Fruit fly (Drosophila melanogaster) whole organism, embryonic: ENCODE results near the gene ClC-a.

ENCODE experiments used
- Aef1 ChIP-seq: fragments of 200-800 bp; sonication (Bioruptor generic); IDR thresholded peaks from 3 replicates; pipeline ENCODE4 v1.3.6; 2022; ENCODE audit warnings: missing biosample characterization, missing genetic modification characterization
- B-H1 ChIP-seq: fragments of 200-800 bp; sonication (Bioruptor generic); IDR thresholded peaks from 3 replicates; pipeline ENCODE4 v1.3.6; 2022; ENCODE audit warnings: missing biosample characterization, missing genetic modification characterization
- BtbVII ChIP-seq: fragments of 200-800 bp; sonication (Bioruptor generic); optimal IDR thresholded peaks from 3 replicates; lab custom pipeline; 2017; ENCODE audit warnings: missing biosample characterization, mild to moderate bottlenecking, missing genetic modification characterization
- CG10366 ChIP-seq: fragments of 200-800 bp; sonication (Bioruptor generic); IDR thresholded peaks from 2 replicates; pipeline ENCODE4 v1.3.6; 2022; ENCODE audit warnings: missing biosample characterization, missing genetic modification characterization
- CG11504 ChIP-seq: fragments of 200-800 bp; sonication (Bioruptor generic); optimal IDR thresholded peaks from 3 replicates; lab custom pipeline; 2019; ENCODE audit warnings: missing biosample characterization, mild to moderate bottlenecking, missing genetic modification characterization, moderate library complexity
- CG12104 ChIP-seq: fragments of 200-800 bp; sonication (Bioruptor generic); optimal IDR thresholded peaks from 3 replicates; lab custom pipeline; 2016; ENCODE audit warnings: missing biosample characterization, missing genetic modification characterization
- CG12299 ChIP-seq: fragments of 200-800 bp; sonication (Bioruptor generic); optimal IDR thresholded peaks from 2 replicates; lab custom pipeline; 2018; ENCODE audit warnings: missing biosample characterization, mild to moderate bottlenecking, missing genetic modification characterization
- CG13123 ChIP-seq: fragments of 200-800 bp; sonication (Bioruptor generic); optimal IDR thresholded peaks from 2 replicates; lab custom pipeline; 2016; ENCODE audit warnings: missing biosample characterization, missing genetic modification characterization
- CG13287 ChIP-seq: fragments of 200-800 bp; sonication (Bioruptor generic); IDR thresholded peaks from 2 replicates; pipeline ENCODE4 v1.3.6; 2022; ENCODE audit warnings: missing biosample characterization, missing genetic modification characterization; ENCODE audit not compliant: partially characterized antibody
- CG13624 ChIP-seq: fragments of 200-800 bp; sonication (Bioruptor generic); optimal IDR thresholded peaks from 2 replicates; lab custom pipeline; 2016; ENCODE audit warnings: missing biosample characterization, missing genetic modification characterization
- CG14050 ChIP-seq: fragments of 200-800 bp; sonication (Bioruptor generic); IDR thresholded peaks from 3 replicates; pipeline ENCODE4 v1.3.6; 2022; ENCODE audit warnings: missing biosample characterization, missing genetic modification characterization
- CG15479 ChIP-seq: fragments of 200-800 bp; sonication (Bioruptor generic); optimal IDR thresholded peaks from 3 replicates; lab custom pipeline; 2019; ENCODE audit warnings: missing biosample characterization, mild to moderate bottlenecking, missing genetic modification characterization, moderate library complexity
- CG17186 ChIP-seq: fragments of 200-800 bp; sonication (Bioruptor generic); optimal IDR thresholded peaks from 3 replicates; lab custom pipeline; 2017; ENCODE audit warnings: missing biosample characterization, missing genetic modification reagents, missing genetic modification characterization
- CG17359 ChIP-seq: fragments of 200-800 bp; sonication (Bioruptor generic); optimal IDR thresholded peaks from 3 replicates; lab custom pipeline; 2018; ENCODE audit warnings: missing biosample characterization, mild to moderate bottlenecking, missing genetic modification characterization, moderate library complexity
- CG17385 ChIP-seq: fragments of 200-800 bp; sonication (Bioruptor generic); optimal IDR thresholded peaks from 3 replicates; lab custom pipeline; 2018; ENCODE audit warnings: missing biosample characterization, mild to moderate bottlenecking, missing genetic modification characterization
- CG17912 ChIP-seq: fragments of 200-800 bp; sonication (Bioruptor generic); optimal IDR thresholded peaks from 2 replicates; lab custom pipeline; 2018; ENCODE audit warnings: missing biosample characterization, mild to moderate bottlenecking, missing genetic modification characterization
- CG18764 ChIP-seq: fragments of 200-800 bp; sonication (Bioruptor generic); optimal IDR thresholded peaks from 3 replicates; lab custom pipeline; 2016; ENCODE audit warnings: missing biosample characterization, missing genetic modification characterization
- CG3838 ChIP-seq: fragments of 200-800 bp; sonication (Bioruptor generic); optimal IDR thresholded peaks from 3 replicates; lab custom pipeline; 2016; ENCODE audit warnings: missing biosample characterization, missing genetic modification characterization
- CG4360 ChIP-seq: fragments of 200-800 bp; sonication (Bioruptor generic); IDR thresholded peaks from 2 replicates; pipeline ENCODE4 v1.3.6; 2022; ENCODE audit warnings: missing biosample characterization, missing genetic modification characterization
- CG6683 ChIP-seq: fragments of 200-800 bp; sonication (Bioruptor generic); optimal IDR thresholded peaks from 2 replicates; lab custom pipeline; 2017; ENCODE audit warnings: missing biosample characterization, mild to moderate bottlenecking, missing genetic modification characterization, missing genetic modification reagents
- CG6689 ChIP-seq: fragments of 200-800 bp; sonication (Bioruptor generic); IDR thresholded peaks from 2 replicates; pipeline ENCODE4 v1.3.6; 2022; ENCODE audit warnings: missing biosample characterization, missing genetic modification characterization
- CG7556 ChIP-seq: fragments of 200-800 bp; sonication (Bioruptor generic); optimal IDR thresholded peaks from 2 replicates; lab custom pipeline; 2017; ENCODE audit warnings: missing biosample characterization, mild to moderate bottlenecking, missing genetic modification characterization
- CG7745 ChIP-seq: fragments of 200-800 bp; sonication (Bioruptor generic); optimal IDR thresholded peaks from 2 replicates; lab custom pipeline; 2018; ENCODE audit warnings: missing biosample characterization, mild to moderate bottlenecking, missing genetic modification characterization, moderate library complexity
- CG8290 ChIP-seq, 3 experiments: fragments of 200-800 bp; sonication (Bioruptor generic); optimal IDR thresholded peaks; 2 replicates each; lab custom pipeline; 2016 to 2019; ENCODE audit warnings: missing biosample characterization in 3 of 3, missing genetic modification characterization in 3 of 3, mild to moderate bottlenecking in 2 of 3, moderate library complexity in 1 of 3
- CrebB ChIP-seq: fragments of 200-800 bp; sonication (Bioruptor generic); optimal IDR thresholded peaks from 3 replicates; lab custom pipeline; 2018; ENCODE audit warnings: missing biosample characterization, mild to moderate bottlenecking, missing genetic modification characterization
- HLHmδ ChIP-seq: fragments of 200-800 bp; sonication (Bioruptor generic); optimal IDR thresholded peaks from 2 replicates; lab custom pipeline; 2018; ENCODE audit warnings: missing biosample characterization, mild to moderate bottlenecking, missing genetic modification characterization, moderate library complexity
- Max ChIP-seq: fragments of 200-800 bp; sonication (Bioruptor generic); optimal IDR thresholded peaks from 2 replicates; lab custom pipeline; 2016; ENCODE audit warnings: missing biosample characterization, mild to moderate bottlenecking, missing genetic modification characterization
- Med ChIP-seq: fragments of 200-800 bp; sonication (Bioruptor generic); peaks from one replicate; lab custom pipeline; 2016; ENCODE audit warnings: missing biosample characterization, missing genetic modification characterization, mild to moderate bottlenecking, inconsistent platforms, moderate library complexity
- Nf-YC ChIP-seq: fragments of 200-800 bp; optimal IDR thresholded peaks from 3 replicates; lab custom pipeline; 2019; ENCODE audit warnings: missing biosample characterization, mild to moderate bottlenecking, missing genetic modification characterization, moderate library complexity
- NfI ChIP-seq: fragments of 200-800 bp; sonication (Bioruptor generic); optimal IDR thresholded peaks from 3 replicates; lab custom pipeline; 2018; ENCODE audit warnings: missing biosample characterization, mild to moderate bottlenecking, missing genetic modification characterization, moderate library complexity
- Oaz ChIP-seq: fragments of 200-800 bp; sonication (Bioruptor generic); IDR thresholded peaks from 2 replicates; pipeline ENCODE4 v1.3.6; 2022; ENCODE audit warnings: missing biosample characterization, missing genetic modification characterization
- Oli ChIP-seq: fragments of 200-800 bp; sonication (Bioruptor generic); optimal IDR thresholded peaks from 2 replicates; lab custom pipeline; 2018; ENCODE audit warnings: missing biosample characterization, mild to moderate bottlenecking, missing genetic modification characterization, moderate library complexity
- Pdp1 ChIP-seq, 2 experiments: fragments of 200-800 bp; sonication (Bioruptor generic); optimal IDR thresholded peaks; 3 replicates each; lab custom pipeline; 2016; ENCODE audit warnings: missing biosample characterization in 2 of 2, missing genetic modification characterization in 2 of 2, mild to moderate bottlenecking in 1 of 2, moderate library complexity in 1 of 2
- Rfx ChIP-seq: fragments of 200-800 bp; sonication (Bioruptor generic); IDR thresholded peaks from 2 replicates; pipeline ENCODE4 v1.3.6; 2022; ENCODE audit warnings: missing biosample characterization, missing genetic modification characterization
- Tbp ChIP-seq: fragments of >200 bp; optimal IDR thresholded peaks from 2 replicates; lab custom pipeline; 2018; ENCODE audit warnings: missing biosample characterization, missing genetic modification characterization
- Trl ChIP-seq, 3 experiments: fragments of >200 bp in 2 of 3; fragments of 200-800 bp in 1 of 3; sonication (Bioruptor generic) in 1 of 3; optimal IDR thresholded peaks; 2 replicates in 1 of 3; 3 replicates in 2 of 3; lab custom pipeline; 2016 to 2017; ENCODE audit warnings: missing biosample characterization in 1 of 3, missing genetic modification characterization in 1 of 3
- al ChIP-seq: fragments of 200-800 bp; sonication (Bioruptor generic); IDR thresholded peaks from 2 replicates; pipeline ENCODE4 v1.3.6; 2022; ENCODE audit warnings: missing biosample characterization, missing genetic modification characterization
- amos ChIP-seq: fragments of 200-800 bp; sonication (Bioruptor generic); IDR thresholded peaks from 2 replicates; pipeline ENCODE4 v1.3.6; 2022; ENCODE audit warnings: missing biosample characterization, missing genetic modification characterization; ENCODE audit not compliant: partially characterized antibody
- cg ChIP-seq: fragments of 200-800 bp; sonication (Bioruptor generic); optimal IDR thresholded peaks from 3 replicates; lab custom pipeline; 2019; ENCODE audit warnings: missing biosample characterization, mild to moderate bottlenecking, missing genetic modification characterization, moderate library complexity
- cwo ChIP-seq: fragments of 200-800 bp; sonication (Bioruptor generic); optimal IDR thresholded peaks from 3 replicates; lab custom pipeline; 2017; ENCODE audit warnings: missing biosample characterization, missing genetic modification characterization, mild to moderate bottlenecking, moderate library complexity, missing genetic modification reagents
- da ChIP-seq: fragments of 200-800 bp; sonication (Bioruptor generic); optimal IDR thresholded peaks from 2 replicates; lab custom pipeline; 2016; ENCODE audit warnings: missing biosample characterization, missing genetic modification characterization
- dan ChIP-seq: fragments of 200-800 bp; sonication (Bioruptor generic); IDR thresholded peaks from 2 replicates; pipeline ENCODE4 v1.3.6; 2022; ENCODE audit warnings: missing biosample characterization, missing genetic modification characterization
- dm ChIP-seq: fragments of 200-800 bp; sonication (Bioruptor generic); optimal IDR thresholded peaks from 3 replicates; lab custom pipeline; 2016; ENCODE audit warnings: missing biosample characterization, missing genetic modification characterization
- dysf ChIP-seq: fragments of 200-800 bp; sonication (Bioruptor generic); IDR thresholded peaks from 3 replicates; pipeline ENCODE4 v1.3.6; 2022; ENCODE audit warnings: missing biosample characterization, missing genetic modification characterization
- hth ChIP-seq: fragments of >200 bp; optimal IDR thresholded peaks from 2 replicates; lab custom pipeline; 2017; ENCODE audit warnings: inconsistent platforms
- pb ChIP-seq: fragments of 200-800 bp; sonication (Bioruptor generic); optimal IDR thresholded peaks from 3 replicates; lab custom pipeline; 2016; ENCODE audit warnings: missing biosample characterization, missing genetic modification characterization
- tll ChIP-seq, 2 experiments: fragments of 200-800 bp in 1 of 2; fragments of >200 bp in 1 of 2; sonication (Bioruptor generic) in 1 of 2; optimal IDR thresholded peaks; 2 replicates each; lab custom pipeline; 2017 to 2019; ENCODE audit warnings: missing biosample characterization in 2 of 2, missing genetic modification characterization in 2 of 2, mild to moderate bottlenecking in 1 of 2, moderate library complexity in 1 of 2
- tna ChIP-seq: fragments of 200-800 bp; sonication (Bioruptor generic); IDR thresholded peaks from 2 replicates; pipeline ENCODE4 v1.3.6; 2022; ENCODE audit warnings: missing biosample characterization, missing genetic modification characterization; ENCODE audit not compliant: partially characterized antibody

Gene ClC-a

DNA sequence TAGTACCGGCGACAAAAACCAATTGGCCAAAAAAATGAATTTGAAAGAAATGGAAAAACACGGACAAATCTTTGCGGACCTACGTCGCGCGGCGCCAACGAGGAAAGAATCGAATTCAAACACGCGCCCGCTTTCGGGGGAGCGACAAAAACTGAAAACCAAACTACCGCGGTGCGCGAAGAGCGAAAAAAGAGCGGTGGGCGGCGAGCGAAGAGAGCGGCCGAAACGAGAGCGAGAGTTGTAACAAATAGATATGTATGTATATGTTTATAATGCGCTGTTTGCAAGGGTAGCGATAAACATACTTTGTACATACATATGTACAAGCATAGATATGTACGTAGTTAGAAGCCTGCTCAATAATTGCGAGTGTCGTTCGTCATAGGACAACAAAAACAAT lies 53.0 kb downstream of the ClC-a start (continued):
- no peak for TF ChIP-seq dan (GFP tag; lab: Robert Waterston, UW)
- TF ChIP-seq CG17186, result no peak

- TF ChIP-seq CG3838 (GFP tag; lab: Kevin White, UChicago), result peak; percentile 14
- TF ChIP-seq tll (GFP tag; optimal IDR thresholded peaks at IDR 0.05; lab: Kevin White, UChicago), result peak in 1 of 2 experiments; percentile 7
- TF ChIP-seq CG6689 (GFP tag; lab: Robert Waterston, UW), result no peak
- no peak for TF ChIP-seq CG14050 (GFP tag; lab: Robert Waterston, UW)
- no peak for TF ChIP-seq Rfx (GFP tag; lab: Robert Waterston, UW)
- TF ChIP-seq CG13123 (GFP tag; lab: Kevin White, UChicago), result no peak
- no peak for TF ChIP-seq dysf (GFP tag; lab: Robert Waterston, UW)
- peak; percentile 18 for TF ChIP-seq HLHmδ (GFP tag; lab: Kevin White, UChicago)
- TF ChIP-seq B-H1 (GFP tag; lab: Robert Waterston, UW), result no peak
- no peak for TF ChIP-seq CG12299 (tag; lab: Kevin White, UChicago)
- TF ChIP-seq Pdp1 (GFP tag; optimal IDR thresholded peaks at IDR 0.05; lab: Kevin White, UChicago), result peak in 1 of 2 experiments; percentile 60
- peak; percentile 90 for TF ChIP-seq cg (GFP tag; lab: Kevin White, UChicago)
- no peak for TF ChIP-seq CG7556 (GFP tag; lab: Kevin White, UChicago)
- TF ChIP-seq CG8290 (GFP tag; optimal IDR thresholded peaks at IDR 0.05; lab: Kevin White, UChicago), result no peak
- TF ChIP-seq CG8290 (tag; optimal IDR thresholded peaks at IDR 0.05; lab: Kevin White, UChicago), result peak in 1 of 2 experiments; percentile 53
- TF ChIP-seq CG18764 (GFP tag; lab: Kevin White, UChicago), result no peak
- TF ChIP-seq da (GFP tag; lab: Kevin White, UChicago), result no peak
- TF ChIP-seq CG12104, result no peak
- peak; percentile 60 for TF ChIP-seq CG15479 (GFP tag; lab: Kevin White, UChicago)
- no peak for TF ChIP-seq CG13287 (GFP tag; lab: Robert Waterston, UW)
- no peak for TF ChIP-seq CG17912
- TF ChIP-seq Oli, result no peak
- no peak for TF ChIP-seq Tbp (GFP tag; lab: Kevin White, UChicago)
- TF ChIP-seq CG17359 (tag; lab: Kevin White, UChicago), result no peak
- no peak for TF ChIP-seq BtbVII (GFP tag; lab: Kevin White, UChicago)
- peak; percentile 81 for TF ChIP-seq CG13624
- no peak for TF ChIP-seq Oaz (GFP tag; lab: Robert Waterston, UW)
- no peak for TF ChIP-seq hth (lab: Kevin White, UChicago)
- no peak for TF ChIP-seq NfI
- TF ChIP-seq CG17385 (GFP tag; lab: Kevin White, UChicago), result peak; percentile 43
- TF ChIP-seq CG7745 (tag; lab: Kevin White, UChicago), result no peak
- TF ChIP-seq dm, result no peak
- TF ChIP-seq Max, result peak; percentile 3
- TF ChIP-seq CG11504 (tag; lab: Kevin White, UChicago), result peak; percentile 9
- TF ChIP-seq Med (GFP tag; lab: Kevin White, UChicago), result peak; percentile 64
- TF ChIP-seq cwo (GFP tag; lab: Kevin White, UChicago), result peak; percentile 33
- no peak for TF ChIP-seq CG4360
- peak in 1 of 2 experiments; percentile 39 for TF ChIP-seq Trl (optimal IDR thresholded peaks at IDR 0.05; lab: Kevin White, UChicago)
- TF ChIP-seq Trl (GFP tag; optimal IDR thresholded peaks at IDR 0.05; lab: Kevin White, UChicago), result no peak
- TF ChIP-seq CG10366, result no peak
- TF ChIP-seq Aef1, result no peak
- TF ChIP-seq pb (GFP tag; lab: Kevin White, UChicago), result no peak
- peak; percentile 0 for TF ChIP-seq Nf-YC (tag; lab: Kevin White, UChicago)
- no peak for TF ChIP-seq CG6683 (GFP tag; lab: Kevin White, UChicago)
- no peak for TF ChIP-seq amos (GFP tag; lab: Robert Waterston, UW)
- TF ChIP-seq tna (GFP tag; lab: Robert Waterston, UW), result no peak
- no peak for TF ChIP-seq al
- TF ChIP-seq CrebB (tag; lab: Kevin White, UChicago), result no peak
These were observed 53.7 kb downstream of the ClC-a start for dm6 chr3R:11759185-11759731.
